Fruit fly (Drosophila melanogaster): ENCODE measurements around the gene trh.

Gene trh

dm6 chr3L:395192-395591 lies 2.8 kb upstream of the trh start (continued):
- TF ChIP-seq cwo (GFP tag; optimal IDR thresholded peaks at IDR 0.05) (no peak), CG8924 (tag; optimal IDR thresholded peaks at IDR 0.05) (peak; percentile 11), CG10979 (tag; optimal IDR thresholded peaks at IDR 0.05) (peak; percentile 45), NfI (GFP tag; optimal IDR thresholded peaks at IDR 0.05) (peak; percentile 0), CG17829 (tag; optimal IDR thresholded peaks at IDR 0.05) (peak; percentile 9), phol (tag; optimal IDR thresholded peaks at IDR 0.05) (peak; percentile 44), CG15601 (tag; optimal IDR thresholded peaks at IDR 0.05) (peak; percentile 14), CG7556 (GFP tag; optimal IDR thresholded peaks at IDR 0.05) (peak; percentile 8), sens (GFP tag) (peak; percentile 48), Ptx1 (GFP tag; IDR thresholded peaks at IDR 0.05) (peak; percentile 27; the same call in 1 of the 2 replicates), Hr51 (GFP tag; optimal IDR thresholded peaks at IDR 0.05) (peak in 1 of 2 experiments; percentile 20), row (GFP tag; IDR thresholded peaks at IDR 0.05) (peak; percentile 28; the same call in 1 of the 3 replicates), HLHmδ (GFP tag; optimal IDR thresholded peaks at IDR 0.05) (no peak), CG7839 (tag; optimal IDR thresholded peaks at IDR 0.05) (peak; percentile 44), CG34376 (GFP tag; optimal IDR thresholded peaks at IDR 0.05) (no peak), Oli (tag; optimal IDR thresholded peaks at IDR 0.05) (peak; percentile 34), CG11247 (GFP tag; IDR thresholded peaks at IDR 0.05) (no peak), CG12391 (tag; optimal IDR thresholded peaks at IDR 0.05) (peak; percentile 25), CG10543 (GFP tag; optimal IDR thresholded peaks at IDR 0.05) (peak; percentile 2), CG3847 (GFP tag; IDR thresholded peaks at IDR 0.05) (no peak), CG17328 (GFP tag; IDR thresholded peaks at IDR 0.05) (0 out of 2 replicates have a peak, but pooled peaks have one; percentile 35), CG5245 (GFP tag; optimal IDR thresholded peaks at IDR 0.05) (no peak), pb (GFP tag; optimal IDR thresholded peaks at IDR 0.05) (no peak), nmo (GFP tag; optimal IDR thresholded peaks at IDR 0.05) (peak; percentile 32)

DNA sequence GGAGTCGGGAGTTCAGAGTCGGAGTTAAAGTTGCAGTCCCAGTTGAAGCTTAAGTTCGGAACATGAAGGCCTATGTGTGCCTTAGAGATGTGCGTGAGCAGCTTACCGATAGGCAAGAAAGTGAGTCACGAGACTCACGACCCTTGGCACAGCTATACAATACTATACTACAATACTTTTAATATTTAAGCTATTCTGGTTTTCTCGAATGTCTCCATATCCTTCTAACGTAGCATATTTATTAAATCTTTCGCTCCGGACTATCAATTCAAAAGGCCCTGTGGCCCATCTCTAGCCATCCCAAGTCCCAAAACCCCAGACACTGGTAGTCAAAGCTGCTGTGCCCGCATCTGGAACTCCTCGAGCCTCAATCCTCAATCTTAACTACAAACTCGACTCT lies 2.2 kb downstream of the trh start:
- TF ChIP-seq Scr (GFP tag; IDR thresholded peaks at IDR 0.05; ENCODE audit: partially characterized antibody) (peak; percentile 65), zfh1 (GFP tag; IDR thresholded peaks at IDR 0.05) (peak; percentile 49; the same call in 1 of the 3 replicates), Deaf1 (tag; optimal IDR thresholded peaks at IDR 0.05) (no peak), trem (tag; optimal IDR thresholded peaks at IDR 0.05) (no peak), CG7963 (GFP tag; IDR thresholded peaks at IDR 0.05; ENCODE audit: partially characterized antibody) (0 out of 3 replicates have a peak, but pooled peaks have one; percentile 7), CG4707 (GFP tag; optimal IDR thresholded peaks at IDR 0.05) (no peak), CG9727 (GFP tag; optimal IDR thresholded peaks at IDR 0.05) (peak; percentile 6), CG16813 (GFP tag; IDR thresholded peaks at IDR 0.05; ENCODE audit: partially characterized antibody) (peak; percentile 64), Awh (GFP tag; IDR thresholded peaks at IDR 0.05) (0 out of 2 replicates have a peak, but pooled peaks have one; percentile 14), Six4 (GFP tag; optimal IDR thresholded peaks at IDR 0.05) (no peak), zen2 (GFP tag; IDR thresholded peaks at IDR 0.05; ENCODE audit: partially characterized antibody) (0 out of 3 replicates have a peak, but pooled peaks have one; percentile 38), Opbp (GFP tag; IDR thresholded peaks at IDR 0.05; ENCODE audit: partially characterized antibody) (peak; percentile 26; the same call in 1 of the 3 replicates), croc (GFP tag; conservative IDR thresholded peaks at IDR 0.05) (peak; percentile 37; the same call in 2 of the 3 replicates), CG13624 (GFP tag; optimal IDR thresholded peaks at IDR 0.05) (no peak), Doc3 (GFP tag; IDR thresholded peaks at IDR 0.05; ENCODE audit: partially characterized antibody) (peak; percentile 59; the same call in 2 of the 3 replicates), amos (GFP tag; IDR thresholded peaks at IDR 0.05; ENCODE audit: partially characterized antibody) (peak; percentile 41; the same call in 1 of the 2 replicates), knrl (GFP tag; IDR thresholded peaks at IDR 0.05; ENCODE audit: partially characterized antibody) (peak; percentile 56; the same call in 2 of the 3 replicates), sisA (GFP tag; IDR thresholded peaks at IDR 0.05) (peak; percentile 52), CG14860 (GFP tag; IDR thresholded peaks at IDR 0.05; ENCODE audit: partially characterized antibody) (peak; percentile 45; the same call in 1 of the 3 replicates), chinmo (GFP tag; IDR thresholded peaks at IDR 0.05; ENCODE audit: partially characterized antibody) (0 out of 4 replicates have a peak, but pooled peaks have one; percentile 30), Max (GFP tag; optimal IDR thresholded peaks at IDR 0.05) (no peak), prd (optimal IDR thresholded peaks at IDR 0.05) (no peak), prd (GFP tag; IDR thresholded peaks at IDR 0.05) (peak; percentile 65; the same call in 2 of the 3 replicates), Med (GFP tag) (peak; percentile 80), CG12659 (GFP tag; optimal IDR thresholded peaks at IDR 0.05) (no peak)
